Fruit fly (Drosophila melanogaster): ENCODE results near the gene CG31528.

CG31528 gene

DNA sequence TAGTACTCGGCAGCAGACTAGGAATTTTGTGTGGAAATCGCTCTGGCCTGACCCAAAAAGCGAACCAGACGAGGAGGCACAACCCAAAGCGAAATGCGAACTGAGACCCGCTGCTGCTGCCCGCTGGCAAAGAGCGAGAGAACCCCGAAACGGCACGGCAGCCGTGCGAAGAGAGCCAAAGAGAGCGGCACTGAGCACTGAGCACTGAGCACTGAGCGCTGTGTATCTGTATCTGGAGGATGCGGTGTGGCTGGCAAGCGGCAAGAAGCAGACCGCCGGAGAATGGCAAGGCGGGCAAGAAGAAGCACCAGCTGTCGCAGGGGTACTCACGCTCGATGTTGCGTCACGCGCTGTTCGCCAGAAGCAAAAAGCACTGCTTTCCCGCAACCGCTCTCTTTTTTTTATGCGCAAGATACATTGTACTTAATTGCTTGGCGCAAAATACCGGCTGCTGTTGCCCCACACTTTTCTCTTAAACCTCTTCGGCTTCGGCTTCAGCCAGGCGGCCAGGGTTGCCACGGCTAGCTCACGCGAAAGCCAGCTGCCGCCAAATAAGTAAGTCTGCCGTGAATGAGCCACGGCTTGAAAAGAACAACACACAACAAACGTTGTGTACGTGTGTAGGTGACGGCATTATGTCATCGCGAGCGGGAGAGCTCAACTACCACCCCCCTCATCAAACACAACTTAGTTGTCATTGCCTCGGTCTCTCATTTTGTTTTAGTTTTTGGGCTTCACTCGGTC lies 37.1 kb downstream of the CG31528 start (continued):
- peak; percentile 68 for TF ChIP-seq CG34224 (GFP tag; IDR thresholded peaks at IDR 0.05; ENCODE audit: partially characterized antibody)
- no peak for TF ChIP-seq Hr3 (GFP tag; optimal IDR thresholded peaks at IDR 0.05)
- peak; percentile 41; the same call in 1 of the 2 replicates for TF ChIP-seq stc (GFP tag; IDR thresholded peaks at IDR 0.05)
- TF ChIP-seq slbo (GFP tag; IDR thresholded peaks at IDR 0.05) = no peak
- TF ChIP-seq ara (GFP tag; IDR thresholded peaks at IDR 0.05) = peak; percentile 41; the same call in 1 of the 2 replicates
- TF ChIP-seq fd3F (GFP tag; optimal IDR thresholded peaks at IDR 0.05) = no peak
- peak; percentile 78 for TF ChIP-seq cg (GFP tag; optimal IDR thresholded peaks at IDR 0.05)
- peak; percentile 18; the same call in 1 of the 2 replicates for TF ChIP-seq Rfx (GFP tag; IDR thresholded peaks at IDR 0.05)
- peak; percentile 17 for TF ChIP-seq Nf-YC (tag; optimal IDR thresholded peaks at IDR 0.05)
- peak; percentile 34 for TF ChIP-seq CG15514 (GFP tag; optimal IDR thresholded peaks at IDR 0.05)
- TF ChIP-seq knrl (GFP tag; IDR thresholded peaks at IDR 0.05; ENCODE audit: partially characterized antibody) = 0 out of 3 replicates have a peak, but pooled peaks have one; percentile 20
- TF ChIP-seq CG4404 (GFP tag; IDR thresholded peaks at IDR 0.05) = no peak
- no peak for TF ChIP-seq Abd-B (GFP tag; optimal IDR thresholded peaks at IDR 0.05)
- TF ChIP-seq CG10979 (tag; optimal IDR thresholded peaks at IDR 0.05) = no peak
- no peak for TF ChIP-seq nerfin-1 (tag; optimal IDR thresholded peaks at IDR 0.05)
- no peak for TF ChIP-seq Ada2b (GFP tag; IDR thresholded peaks at IDR 0.05)
- TF ChIP-seq Usf (GFP tag; optimal IDR thresholded peaks at IDR 0.05) = no peak
- no peak for TF ChIP-seq CG10462 (GFP tag; optimal IDR thresholded peaks at IDR 0.05)
- peak; percentile 9 for TF ChIP-seq lilli (GFP tag; optimal IDR thresholded peaks at IDR 0.05)
- no peak for TF ChIP-seq prd (optimal IDR thresholded peaks at IDR 0.05)
- no peak for TF ChIP-seq prd (GFP tag; IDR thresholded peaks at IDR 0.05)
- TF ChIP-seq so (GFP tag; IDR thresholded peaks at IDR 0.05) = peak; percentile 72; the same call in 2 of the 3 replicates
- no peak for TF ChIP-seq Poxn (GFP tag; IDR thresholded peaks at IDR 0.05)
- TF ChIP-seq CG8924 (tag; optimal IDR thresholded peaks at IDR 0.05) = peak; percentile 18
- no peak for TF ChIP-seq gro (GFP tag; optimal IDR thresholded peaks at IDR 0.05)
- TF ChIP-seq CrebB (tag; optimal IDR thresholded peaks at IDR 0.05) = no peak
- 0 out of 2 replicates have a peak, but pooled peaks have one; percentile 26 for TF ChIP-seq CG5953 (GFP tag; IDR thresholded peaks at IDR 0.05)
- TF ChIP-seq Asciz (GFP tag; optimal IDR thresholded peaks at IDR 0.05) = no peak
- no peak for TF ChIP-seq pnt (GFP tag; optimal IDR thresholded peaks at IDR 0.05)
- no peak for TF ChIP-seq E2f1 (GFP tag; IDR thresholded peaks at IDR 0.05)
- TF ChIP-seq CG9609 (GFP tag; optimal IDR thresholded peaks at IDR 0.05) = no peak
- peak; percentile 4 for TF ChIP-seq Dp (GFP tag; optimal IDR thresholded peaks at IDR 0.05)
- no peak for TF ChIP-seq Mes4 (GFP tag; optimal IDR thresholded peaks at IDR 0.05)
- no peak for TF ChIP-seq CG13424 (tag; optimal IDR thresholded peaks at IDR 0.05)
- TF ChIP-seq vvl (GFP tag; IDR thresholded peaks at IDR 0.05) = peak; percentile 51
- no peak for TF ChIP-seq ATbp (GFP tag; optimal IDR thresholded peaks at IDR 0.05)
- TF ChIP-seq CG43689 (GFP tag; IDR thresholded peaks at IDR 0.05) = no peak
- peak in 1 of 2 experiments; percentile 100 for TF ChIP-seq Pdp1 (GFP tag; optimal IDR thresholded peaks at IDR 0.05)
- no peak for TF ChIP-seq eve (GFP tag; optimal IDR thresholded peaks at IDR 0.05)
- no peak for TF ChIP-seq CG17359 (tag; optimal IDR thresholded peaks at IDR 0.05)
- no peak for TF ChIP-seq Hmx (GFP tag; optimal IDR thresholded peaks at IDR 0.05)
- peak; percentile 1 for TF ChIP-seq disco-r (GFP tag; optimal IDR thresholded peaks at IDR 0.05)
- TF ChIP-seq CG17328 (GFP tag; IDR thresholded peaks at IDR 0.05) = peak; percentile 50; the same call in 1 of the 2 replicates
- no peak for TF ChIP-seq sisA (GFP tag; IDR thresholded peaks at IDR 0.05)
- no peak for TF ChIP-seq odd (GFP tag; optimal IDR thresholded peaks at IDR 0.05)
- TF ChIP-seq CG10147 (GFP tag; optimal IDR thresholded peaks at IDR 0.05) = no peak
- peak; percentile 97 for TF ChIP-seq CG6175 (GFP tag; IDR thresholded peaks at IDR 0.05)
- no peak for TF ChIP-seq CG3726 (GFP tag; IDR thresholded peaks at IDR 0.05)
- no peak for TF ChIP-seq twi (tag; optimal IDR thresholded peaks at IDR 0.05)
- no peak for TF ChIP-seq CG18764 (GFP tag; optimal IDR thresholded peaks at IDR 0.05)
